Worm (Caenorhabditis elegans) whole organism, early embryonic: Measurements from ENCODE around the gene piki-1.
A peak's percentile ranks its signal among the peaks of the same experiment; 100 is the strongest.

ENCODE experiments used
- B0310.2 ChIP-seq: sonication (generic microtip); optimal IDR thresholded peaks from 2 replicates; lab custom pipeline; 2016; ENCODE audit warnings: mild to moderate bottlenecking, missing genetic modification characterization, missing compliant biosample characterization
- F13C5.2 ChIP-seq: sonication (generic microtip); optimal IDR thresholded peaks from 2 replicates; lab custom pipeline; 2017; ENCODE audit warnings: mild to moderate bottlenecking, missing genetic modification characterization, inconsistent platforms, missing compliant biosample characterization
- aly-1 ChIP-seq: sonication (generic microtip); optimal IDR thresholded peaks from 2 replicates; lab custom pipeline; 2016; ENCODE audit warnings: missing genetic modification characterization, missing compliant biosample characterization
- ama-1 ChIP-seq: fragments of 150-350 bp; optimal IDR thresholded peaks from 2 replicates; lab custom pipeline; 2014
- ceh-13 ChIP-seq: fragments of 200-800 bp; sonication (Bioruptor generic); optimal IDR thresholded peaks from 2 replicates; lab custom pipeline; 2018; ENCODE audit warnings: mild to moderate bottlenecking, missing genetic modification characterization, missing compliant biosample characterization
- ceh-36 ChIP-seq: sonication (generic microtip); optimal IDR thresholded peaks from 2 replicates; lab custom pipeline; 2016; ENCODE audit warnings: missing genetic modification characterization, inconsistent platforms, missing compliant biosample characterization
- ets-7 ChIP-seq: sonication (generic microtip); optimal IDR thresholded peaks from 2 replicates; lab custom pipeline; 2016; ENCODE audit warnings: missing genotype, missing genetic modification characterization, missing compliant biosample characterization
- flt-1 ChIP-seq: fragments of 200-800 bp; sonication (Bioruptor generic); IDR thresholded peaks from 2 replicates; pipeline ENCODE4 v1.3.6; 2022; ENCODE audit warnings: missing genetic modification characterization, missing compliant biosample characterization
- hmbx-1 ChIP-seq: sonication (generic microtip); optimal IDR thresholded peaks from 2 replicates; lab custom pipeline; 2016; ENCODE audit warnings: mild to moderate bottlenecking, missing genetic modification characterization, missing compliant biosample characterization
- hmg-4 ChIP-seq: fragments of 200-800 bp; sonication (Bioruptor generic); optimal IDR thresholded peaks from 2 replicates; lab custom pipeline; 2018; ENCODE audit warnings: mild to moderate bottlenecking, missing genetic modification characterization, missing compliant biosample characterization
- hnd-1 ChIP-seq: sonication (generic microtip); optimal IDR thresholded peaks from 2 replicates; lab custom pipeline; 2016; ENCODE audit warnings: missing genetic modification characterization, missing compliant biosample characterization
- pes-1 ChIP-seq: fragments of 200-800 bp; sonication (Bioruptor generic); IDR thresholded peaks from 2 replicates; pipeline ENCODE4 v1.3.6; 2022; ENCODE audit warnings: missing genetic modification reagents, missing genetic modification characterization, missing compliant biosample characterization
- scrt-1 ChIP-seq: fragments of 200-800 bp; sonication (Bioruptor generic); IDR thresholded peaks from 2 replicates; pipeline ENCODE4 v1.3.6; 2022; ENCODE audit warnings: missing genetic modification characterization, missing compliant biosample characterization
- sea-1 ChIP-seq: fragments of 200-800 bp; sonication (Bioruptor generic); conservative IDR thresholded peaks from 2 replicates; pipeline ENCODE4 v1.3.6; 2022; ENCODE audit warnings: missing genetic modification characterization, missing compliant biosample characterization
- tbx-11 ChIP-seq: fragments of 200-800 bp; sonication (Bioruptor generic); IDR thresholded peaks from 2 replicates; pipeline ENCODE4 v1.3.6; 2022; ENCODE audit warnings: missing genetic modification characterization, missing compliant biosample characterization
- tbx-37 ChIP-seq: fragments of 200-800 bp; sonication (Bioruptor generic); conservative IDR thresholded peaks from 2 replicates; pipeline ENCODE4 v1.3.6; 2022; ENCODE audit warnings: missing genetic modification reagents, missing genetic modification characterization, missing compliant biosample characterization
- tra-4 ChIP-seq: sonication (generic microtip); optimal IDR thresholded peaks from 2 replicates; lab custom pipeline; 2017; ENCODE audit warnings: missing genetic modification characterization, missing compliant biosample characterization

Gene piki-1

ce11 chrX:15194283-15194682 is 51.9 kb downstream of the piki-1 start, which contains the start of gene phat-6:
TSS of gene phat-6 (minus strand) at chrX:15194383.
- TF ChIP-seq ama-1 (lab: Kevin White, UChicago) (no peak), ceh-13 (GFP tag; lab: Kevin White, UChicago) (no peak), sea-1 (GFP tag; lab: Robert Waterston, UW) (no peak), ets-7 (tag; lab: Kevin White, UChicago) (no peak), aly-1 (no peak), hmg-4 (GFP tag; lab: Kevin White, UChicago) (no peak), B0310.2 (no peak), flt-1 (GFP tag; lab: Robert Waterston, UW) (no peak)

- TF ChIP-seq tbx-11 (GFP tag; lab: Robert Waterston, UW): no peak
- TF ChIP-seq scrt-1 (GFP tag; lab: Robert Waterston, UW): no peak
- no peak for TF ChIP-seq pes-1
- no peak for TF ChIP-seq sea-1 (GFP tag; lab: Robert Waterston, UW)
- TF ChIP-seq flt-1 (GFP tag; lab: Robert Waterston, UW): no peak
- no peak for TF ChIP-seq ceh-13 (GFP tag; lab: Kevin White, UChicago)
- TF ChIP-seq tra-4: no peak
- no peak for TF ChIP-seq ceh-36
- no peak for TF ChIP-seq ama-1 (lab: Kevin White, UChicago)
- no peak for TF ChIP-seq F13C5.2 (tag; lab: Kevin White, UChicago)
- TF ChIP-seq hmg-4 (GFP tag; lab: Kevin White, UChicago): no peak
- TF ChIP-seq aly-1: no peak
These were observed 54.8 kb downstream of the piki-1 start for ce11 chrX:15191370-15191769.

ce11 chrX:15189823-15190222 is 56.4 kb downstream of the piki-1 start, which contains the start of gene T10B10.4:
TSS of gene T10B10.4 (plus strand) at chrX:15190123.
- TF ChIP-seq sea-1 (GFP tag; lab: Robert Waterston, UW) (no peak), B0310.2 (no peak), aly-1 (no peak), flt-1 (GFP tag; lab: Robert Waterston, UW) (no peak), tbx-37 (GFP tag; lab: Robert Waterston, UW) (no peak), F13C5.2 (tag; lab: Kevin White, UChicago) (no peak), hmbx-1 (no peak), pes-1 (no peak), ama-1 (lab: Kevin White, UChicago) (no peak), hmg-4 (GFP tag; lab: Kevin White, UChicago) (no peak), ceh-36 (no peak), ceh-13 (GFP tag; lab: Kevin White, UChicago) (no peak), scrt-1 (GFP tag; lab: Robert Waterston, UW) (no peak), tbx-11 (GFP tag; lab: Robert Waterston, UW) (no peak), ets-7 (tag; lab: Kevin White, UChicago) (no peak), tra-4 (no peak), hnd-1 (tag; lab: Kevin White, UChicago) (no peak)

ce11 chrX:15188986-15189675 is 57.1 kb downstream of the piki-1 start:
- TF ChIP-seq scrt-1 (GFP tag; lab: Robert Waterston, UW): 0 out of 2 replicates have a peak, but pooled peaks have one; percentile 28
- TF ChIP-seq tbx-37 (GFP tag; lab: Robert Waterston, UW): no peak
- peak; percentile 0 for TF ChIP-seq F13C5.2 (tag; lab: Kevin White, UChicago)

ce11 chrX:15188510-15188909 is 57.7 kb downstream of the piki-1 start:
- no peak for TF ChIP-seq tbx-37 (GFP tag; lab: Robert Waterston, UW)
- no peak for TF ChIP-seq tra-4
- no peak for TF ChIP-seq B0310.2
- no peak for TF ChIP-seq sea-1 (GFP tag; lab: Robert Waterston, UW)
